Fruit fly (Drosophila melanogaster) Kc167 (cell line): ENCODE results near the gene CG3386.

Experiments
- Myc ChIP-seq: fragments of >200 bp; optimal IDR thresholded peaks from 2 replicates; lab custom pipeline; 2017; ENCODE audit warnings: missing external identifiers
- h ChIP-seq: fragments of >200 bp; optimal IDR thresholded peaks from 3 replicates; lab custom pipeline; 2018; ENCODE audit warnings: missing external identifiers
- psq ChIP-seq: fragments of >200 bp; optimal IDR thresholded peaks from 2 replicates; lab custom pipeline; 2017; ENCODE audit warnings: missing external identifiers

DNA sequence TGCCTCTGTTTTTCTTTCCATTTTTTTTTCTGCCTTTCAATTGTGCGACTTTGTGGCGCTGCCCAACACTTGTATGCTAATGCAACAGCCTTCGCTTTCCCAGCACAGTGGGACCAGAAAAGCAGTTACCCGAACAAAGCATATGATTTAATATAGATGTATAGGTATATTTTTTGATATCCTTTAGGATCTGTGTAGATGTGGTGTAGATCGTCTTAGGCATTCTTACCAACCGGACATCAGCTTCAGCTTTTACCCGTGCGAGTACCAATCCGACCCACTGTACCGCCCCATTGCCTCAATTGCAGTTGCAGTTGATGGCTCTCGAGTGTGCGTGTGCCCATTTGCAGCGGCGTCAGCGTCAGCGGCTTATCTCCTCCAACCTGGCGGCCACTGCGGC is 45.8 kb downstream of the CG3386 start:
- TF ChIP-seq Myc (lab: Kevin White, UChicago) (no peak), psq (lab: Kevin White, UChicago) (no peak), h (lab: Kevin White, UChicago) (no peak)
